Worm (Caenorhabditis elegans): ENCODE measurements around the gene lpr-3.

- TF ChIP-seq let-607 (tag; optimal IDR thresholded peaks at IDR 0.05) = no peak
- no peak for TF ChIP-seq lir-1 (GFP tag; conservative IDR thresholded peaks at IDR 0.05)
- no peak for TF ChIP-seq nhr-179 (tag; optimal IDR thresholded peaks at IDR 0.05)
- TF ChIP-seq snpc-4 (GFP tag; optimal IDR thresholded peaks at IDR 0.05) = no peak
- TF ChIP-seq snpc-4 (tag; optimal IDR thresholded peaks at IDR 0.05) = no peak
- no peak for TF ChIP-seq attf-3 (GFP tag; conservative IDR thresholded peaks at IDR 0.05)
- no peak for TF ChIP-seq ceh-58 (GFP tag; IDR thresholded peaks at IDR 0.05)
- TF ChIP-seq T26A5.8 (tag; optimal IDR thresholded peaks at IDR 0.05) = no peak
- no peak for TF ChIP-seq zim-3 (tag; optimal IDR thresholded peaks at IDR 0.05)
- no peak for TF ChIP-seq tlf-1 (GFP tag; optimal IDR thresholded peaks at IDR 0.05)
Observed at ce11 chrX:11008954-11009353, 48.2 kb upstream of the lpr-3 start, which contains the start of gene ttr-31.
